Worm (Caenorhabditis elegans) whole organism, L1 larva: ENCODE results near the gene C17B7.8.
"Not testable (repeated sequence)": the region's sequence is repeated elsewhere in the genome, so short reads cannot be mapped to it uniquely, and the experiment has no call there.

Experiments
- C04F5.9 ChIP-seq: sonication (generic microtip); optimal IDR thresholded peaks from 2 replicates; lab custom pipeline; 2016; ENCODE audit warnings: missing genetic modification characterization, missing compliant biosample characterization
- F16B12.6 ChIP-seq: fragments of 150-350 bp; optimal IDR thresholded peaks from 2 replicates; lab custom pipeline; 2014; ENCODE audit warnings: missing biosample characterization, missing genetic modification characterization
- aly-2 ChIP-seq: fragments of 150-350 bp; optimal IDR thresholded peaks from 2 replicates; lab custom pipeline; 2014; ENCODE audit warnings: missing biosample characterization, missing genetic modification characterization
- ama-1 ChIP-seq: fragments of 150-350 bp; optimal IDR thresholded peaks from 2 replicates; lab custom pipeline; 2014
- blmp-1 ChIP-seq: fragments of 150-350 bp; optimal IDR thresholded peaks from 2 replicates; lab custom pipeline; 2014; ENCODE audit warnings: missing biosample characterization, missing genetic modification characterization
- ceh-90 ChIP-seq: sonication (generic microtip); optimal IDR thresholded peaks from 2 replicates; lab custom pipeline; 2016; ENCODE audit warnings: missing genetic modification characterization, missing compliant biosample characterization
- dpl-1 ChIP-seq, 3 experiments: fragments of 150-350 bp in 2 of 3; sonication (generic microtip) in 1 of 3; optimal IDR thresholded peaks; 2 replicates each; lab custom pipeline; 2014 to 2017; ENCODE audit warnings: missing biosample characterization in 3 of 3, missing genetic modification characterization in 3 of 3, missing genetic modification reagents in 3 of 3
- efl-1 ChIP-seq, 4 experiments: fragments of 150-350 bp; optimal IDR thresholded peaks in 3 of 4; peaks in 1 of 4; 1 replicate in 1 of 4; 2 replicates in 3 of 4; lab custom pipeline; 2014; ENCODE audit warnings: missing biosample characterization in 2 of 4, missing genetic modification characterization in 2 of 4, missing genetic modification reagents in 2 of 4
- egl-13 ChIP-seq: sonication (generic microtip); optimal IDR thresholded peaks from 2 replicates; lab custom pipeline; 2016; ENCODE audit warnings: missing genotype, missing genetic modification reagents, missing genetic modification characterization, missing compliant biosample characterization
- elt-3 ChIP-seq, 6 experiments: fragments of 150-350 bp in 1 of 6; sonication (generic microtip); optimal IDR thresholded peaks; 2 replicates each; lab custom pipeline; 2017 to 2018; ENCODE audit warnings: missing biosample characterization in 6 of 6, missing genetic modification characterization in 6 of 6, inconsistent platforms in 1 of 6
- fkh-10 ChIP-seq: sonication (generic microtip); optimal IDR thresholded peaks from 2 replicates; lab custom pipeline; 2017; ENCODE audit warnings: missing biosample characterization, missing genetic modification reagents, missing genetic modification characterization
- fkh-4 ChIP-seq: sonication (generic microtip); optimal IDR thresholded peaks from 2 replicates; lab custom pipeline; 2016; ENCODE audit warnings: missing compliant biosample characterization, missing genetic modification characterization, borderline replicate concordance
- fkh-8 ChIP-seq: sonication (generic microtip); optimal IDR thresholded peaks from 2 replicates; lab custom pipeline; 2016; ENCODE audit warnings: mild to moderate bottlenecking, missing genetic modification characterization, missing compliant biosample characterization
- grh-1 ChIP-seq: fragments of 200-800 bp; sonication (Bioruptor generic); IDR thresholded peaks from 2 replicates; pipeline ENCODE4 v1.3.6; 2022; ENCODE audit warnings: missing genetic modification reagents, missing genetic modification characterization, missing compliant biosample characterization
- hlh-17 ChIP-seq: fragments of 200-800 bp; sonication (Bioruptor generic); optimal IDR thresholded peaks from 2 replicates; lab custom pipeline; 2018; ENCODE audit warnings: missing genetic modification characterization, mild to moderate bottlenecking, missing compliant biosample characterization, moderate library complexity, borderline replicate concordance
- hpl-2 ChIP-seq: fragments of 150-350 bp; optimal IDR thresholded peaks from 2 replicates; lab custom pipeline; 2014; ENCODE audit warnings: missing biosample characterization, missing genetic modification reagents, missing genetic modification characterization
- jun-1 ChIP-seq: fragments of 150-350 bp; optimal IDR thresholded peaks from 2 replicates; lab custom pipeline; 2014; ENCODE audit warnings: missing biosample characterization, missing genetic modification reagents, missing genetic modification characterization
- lin-15B ChIP-seq: fragments of 150-350 bp; sonication (generic microtip); optimal IDR thresholded peaks from 3 replicates; lab custom pipeline; 2014; ENCODE audit warnings: missing biosample characterization, missing genetic modification characterization
- mab-9 ChIP-seq: fragments of 200-800 bp; sonication (Bioruptor generic); IDR thresholded peaks from 2 replicates; pipeline ENCODE4 v1.3.6; 2022; ENCODE audit warnings: missing genetic modification reagents, missing genetic modification characterization, missing compliant biosample characterization
- mep-1 ChIP-seq: fragments of 150-350 bp; optimal IDR thresholded peaks from 2 replicates; lab custom pipeline; 2014; ENCODE audit warnings: missing biosample characterization, missing genetic modification characterization
- nhr-11 ChIP-seq: fragments of 150-350 bp; optimal IDR thresholded peaks from 2 replicates; lab custom pipeline; 2014; ENCODE audit warnings: missing biosample characterization, missing genetic modification characterization
- nhr-19 ChIP-seq: fragments of 200-800 bp; sonication (Bioruptor generic); conservative IDR thresholded peaks from 2 replicates; pipeline ENCODE4 v1.3.6; 2022; ENCODE audit warnings: missing genetic modification characterization, missing compliant biosample characterization
- nhr-20 ChIP-seq: sonication (generic microtip); optimal IDR thresholded peaks from 2 replicates; lab custom pipeline; 2016; ENCODE audit warnings: mild to moderate bottlenecking, missing genetic modification characterization, missing compliant biosample characterization
- nhr-237 ChIP-seq: fragments of 150-350 bp; optimal IDR thresholded peaks from 2 replicates; lab custom pipeline; 2014; ENCODE audit warnings: missing biosample characterization, missing genetic modification characterization
- nhr-76 ChIP-seq: sonication (generic microtip); optimal IDR thresholded peaks from 2 replicates; lab custom pipeline; 2017; ENCODE audit warnings: missing biosample characterization, missing genetic modification characterization
- nhr-77 ChIP-seq: fragments of 150-350 bp; optimal IDR thresholded peaks from 2 replicates; lab custom pipeline; 2014; ENCODE audit warnings: missing biosample characterization, missing genetic modification characterization
- pag-3 ChIP-seq: sonication (generic microtip); optimal IDR thresholded peaks from 2 replicates; lab custom pipeline; 2017; ENCODE audit warnings: missing genetic modification characterization, mild to moderate bottlenecking, missing compliant biosample characterization, antibody characterized with exemption, borderline replicate concordance; ENCODE audit not compliant: insufficient read depth
- pqm-1 ChIP-seq: sonication (generic microtip); optimal IDR thresholded peaks from 3 replicates; lab custom pipeline; 2017; ENCODE audit warnings: missing biosample characterization, missing genetic modification characterization
- snu-23 ChIP-seq: sonication (generic microtip); optimal IDR thresholded peaks from 2 replicates; lab custom pipeline; 2016; ENCODE audit warnings: missing genetic modification characterization, missing compliant biosample characterization
- sox-4 ChIP-seq: sonication (generic microtip); optimal IDR thresholded peaks from 2 replicates; lab custom pipeline; 2016; ENCODE audit warnings: missing genetic modification characterization, missing compliant biosample characterization
- sup-37 ChIP-seq: fragments of 200-800 bp; sonication (Bioruptor generic); optimal IDR thresholded peaks from 2 replicates; lab custom pipeline; 2018; ENCODE audit warnings: mild to moderate bottlenecking, missing genetic modification characterization, missing compliant biosample characterization
- tbx-2 ChIP-seq: sonication (generic microtip); optimal IDR thresholded peaks from 2 replicates; lab custom pipeline; 2016; ENCODE audit warnings: missing genetic modification characterization, missing compliant biosample characterization
- unc-130 ChIP-seq: fragments of 150-350 bp; optimal IDR thresholded peaks from 2 replicates; lab custom pipeline; 2017; ENCODE audit warnings: missing biosample characterization, missing genetic modification characterization, inconsistent platforms
- unc-86 ChIP-seq: sonication (generic microtip); optimal IDR thresholded peaks from 2 replicates; lab custom pipeline; 2016; ENCODE audit warnings: missing genetic modification characterization, missing compliant biosample characterization
- vab-15 ChIP-seq: sonication (generic microtip); optimal IDR thresholded peaks from 2 replicates; lab custom pipeline; 2017; ENCODE audit warnings: missing genotype, mild to moderate bottlenecking, missing genetic modification characterization, missing compliant biosample characterization
- ztf-11 ChIP-seq, 2 experiments: sonication (generic microtip); optimal IDR thresholded peaks; 2 replicates each; lab custom pipeline; 2016 to 2017; ENCODE audit warnings: missing genetic modification characterization in 2 of 2, missing biosample characterization in 1 of 2, missing compliant biosample characterization in 1 of 2
- ztf-4 ChIP-seq: fragments of 150-350 bp; optimal IDR thresholded peaks from 2 replicates; lab custom pipeline; 2014; ENCODE audit warnings: missing biosample characterization, missing genetic modification characterization

The C17B7.8 gene

ce11 chrV:3324178-3324577 lies at the start of gene C17B7.8:
TSS of gene C17B7.8 (minus strand) at chrV:3324278.
- TF ChIP-seq aly-2, result no peak
- TF ChIP-seq fkh-8 (tag; lab: Kevin White, UChicago), result no peak
- TF ChIP-seq grh-1 (GFP tag; lab: Robert Waterston, UW), result no peak
- TF ChIP-seq mep-1 (tag; lab: Kevin White, UChicago), result no peak
- no peak for TF ChIP-seq ceh-90 (tag; lab: Kevin White, UChicago)
- TF ChIP-seq dpl-1 (GFP tag; optimal IDR thresholded peaks at IDR 0.05; lab: Kevin White, UChicago), result no peak
- no peak for TF ChIP-seq unc-86 (tag; lab: Kevin White, UChicago)
- no peak for TF ChIP-seq unc-130 (tag; lab: Kevin White, UChicago)
- TF ChIP-seq nhr-76 (tag; lab: Kevin White, UChicago), result no peak
- no peak for TF ChIP-seq ztf-11 (tag; optimal IDR thresholded peaks at IDR 0.05; lab: Kevin White, UChicago)
- no peak for TF ChIP-seq C04F5.9 (tag; lab: Kevin White, UChicago)
- TF ChIP-seq sox-4, result no peak
- no peak for TF ChIP-seq nhr-19 (GFP tag; lab: Robert Waterston, UW)
- no peak for TF ChIP-seq pag-3
- TF ChIP-seq, all 84 proteins: peak for 0

- TF ChIP-seq sup-37 (no peak), snu-23 (no peak), ama-1 (lab: Kevin White, UChicago) (no peak), tbx-2 (tag; lab: Kevin White, UChicago) (no peak), C04F5.9 (tag; lab: Kevin White, UChicago) (no peak), nhr-11 (tag; lab: Kevin White, UChicago) (no peak), nhr-237 (tag; lab: Kevin White, UChicago) (no peak), mep-1 (tag; lab: Kevin White, UChicago) (no peak), nhr-20 (tag; lab: Kevin White, UChicago) (no peak)
Measured at ce11 chrV:3372673-3373072, 48.6 kb upstream of the C17B7.8 start, which contains the start of gene srx-121. TSS of gene srx-121 (minus strand) at chrV:3372773.

DNA sequence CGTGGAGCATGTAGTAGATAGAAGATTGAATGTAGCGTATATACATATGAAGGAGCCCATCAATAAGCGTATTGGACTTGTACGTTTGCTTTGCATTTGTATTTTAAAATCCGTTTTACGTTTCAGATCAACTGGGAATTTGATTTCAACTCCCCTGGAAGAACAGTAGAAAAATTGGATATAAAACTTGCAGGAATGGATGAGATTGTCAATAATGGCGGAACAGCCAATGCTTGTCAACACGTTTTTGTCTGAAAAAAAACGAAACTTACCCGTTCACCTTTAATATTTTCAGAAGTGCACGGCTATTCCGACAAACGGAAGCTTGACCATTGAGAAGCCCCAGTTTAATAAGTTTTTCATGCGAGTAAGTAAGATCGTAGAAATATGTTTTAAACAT lies 43.7 kb upstream of the C17B7.8 start, which contains the start of gene C04E12.2:
Gene C04E12.2, plus strand, starts transcription at position 301 of the 400 bp plus-strand sequence.
- not testable (repeated sequence) for TF ChIP-seq lin-15B; egl-13 (tag; lab: Kevin White, UChicago); ztf-4

DNA sequence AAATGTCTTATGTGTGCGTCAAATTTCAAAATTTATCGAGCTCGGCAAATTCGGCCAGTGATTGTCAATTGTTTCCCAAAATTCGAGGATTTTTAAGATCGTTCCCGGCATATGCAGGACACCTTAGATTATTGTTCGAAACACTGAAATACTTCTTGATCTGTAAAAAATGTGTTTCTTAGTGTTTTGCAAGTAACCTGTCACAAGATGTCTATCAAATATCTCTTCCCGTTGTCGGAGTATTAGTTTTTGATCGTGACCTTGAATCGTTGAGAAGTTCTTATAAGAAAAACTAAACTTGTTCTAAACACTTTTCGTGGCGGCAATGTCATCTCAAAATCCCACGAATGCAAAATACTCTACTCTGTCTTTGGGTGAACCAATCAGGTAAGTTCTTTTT lies 38.4 kb upstream of the C17B7.8 start, which contains the start of gene C04E12.4:
Gene C04E12.4, plus strand, starts transcription at position 301 of the 400 bp plus-strand sequence.
- TF ChIP-seq blmp-1 (tag; lab: Kevin White, UChicago) (no peak), efl-1 (optimal IDR thresholded peaks at IDR 0.05; lab: Kevin White, UChicago) (no peak), efl-1 (GFP tag; optimal IDR thresholded peaks at IDR 0.05 in 1 of 2; lab: Kevin White, UChicago) (peak in 1 of 2 experiments; percentile 47), nhr-20 (tag; lab: Kevin White, UChicago) (peak; percentile 16), elt-3 (tag; optimal IDR thresholded peaks at IDR 0.05; lab: Kevin White, UChicago) (peak in 1 of 6 experiments; percentile 38)

DNA sequence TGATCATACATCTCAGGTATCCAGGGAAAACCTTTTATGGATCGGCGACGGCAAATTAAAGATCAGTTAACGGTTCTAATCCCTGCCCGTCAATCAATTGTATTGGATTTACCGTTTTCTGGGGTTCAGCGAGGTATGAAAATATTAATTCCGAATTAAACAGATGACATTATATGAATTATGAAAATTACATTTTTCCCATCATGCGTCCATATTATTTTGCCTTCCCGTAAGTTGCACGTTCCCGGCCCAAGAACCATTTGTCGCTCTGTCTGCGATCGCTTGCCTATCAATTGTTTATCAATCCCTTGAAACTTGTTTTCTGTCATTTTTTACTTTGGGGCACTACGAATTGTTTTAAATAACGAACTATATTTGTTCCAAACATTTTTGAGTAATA lies 37.6 kb upstream of the C17B7.8 start:
- TF ChIP-seq vab-15 (tag; lab: Kevin White, UChicago) (no peak), F16B12.6 (tag; lab: Kevin White, UChicago) (no peak), nhr-20 (tag; lab: Kevin White, UChicago) (no peak), hlh-17 (no peak), pqm-1 (no peak), jun-1 (no peak), hpl-2 (GFP tag; lab: Kevin White, UChicago) (no peak), mab-9 (GFP tag; lab: Robert Waterston, UW) (no peak), nhr-77 (no peak), ceh-90 (tag; lab: Kevin White, UChicago) (no peak), fkh-4 (tag; lab: Kevin White, UChicago) (no peak), fkh-10 (GFP tag; lab: Kevin White, UChicago) (no peak)
